Fruit fly (Drosophila melanogaster): Measurements from ENCODE around the gene D12.

The D12 gene

DNA sequence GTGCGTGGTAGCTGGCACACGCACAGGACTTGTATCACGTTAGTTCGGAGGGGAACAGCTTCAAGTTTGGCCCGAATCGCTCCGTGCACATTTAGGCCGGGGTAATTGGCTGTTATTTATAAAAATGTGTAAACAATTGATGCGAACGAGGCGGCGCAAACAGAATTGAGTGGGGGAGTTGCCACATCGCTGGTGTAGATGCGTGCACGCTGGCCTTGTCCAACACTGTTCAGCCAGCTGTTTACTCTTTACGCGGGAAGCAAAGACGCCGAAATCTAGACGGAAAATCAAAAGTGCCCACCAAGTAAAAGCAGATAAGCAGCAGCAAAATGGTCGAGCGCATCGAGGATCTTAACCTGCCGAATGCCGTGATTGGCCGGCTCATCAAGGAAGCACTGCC, at the start of gene D12, which contains the start of gene Chrac-14:
D12 (minus strand) TSS at position 190 of the 400 bp plus-strand sequence.
Chrac-14 (plus strand) TSS at position 230 of the 400 bp plus-strand sequence.
- no peak for TF ChIP-seq noc (tag; optimal IDR thresholded peaks at IDR 0.05)

- TF ChIP-seq noc (tag; optimal IDR thresholded peaks at IDR 0.05): no peak
These were observed 48.4 kb upstream of the D12 start for dm6 chr2L:8485562-8485961.

DNA sequence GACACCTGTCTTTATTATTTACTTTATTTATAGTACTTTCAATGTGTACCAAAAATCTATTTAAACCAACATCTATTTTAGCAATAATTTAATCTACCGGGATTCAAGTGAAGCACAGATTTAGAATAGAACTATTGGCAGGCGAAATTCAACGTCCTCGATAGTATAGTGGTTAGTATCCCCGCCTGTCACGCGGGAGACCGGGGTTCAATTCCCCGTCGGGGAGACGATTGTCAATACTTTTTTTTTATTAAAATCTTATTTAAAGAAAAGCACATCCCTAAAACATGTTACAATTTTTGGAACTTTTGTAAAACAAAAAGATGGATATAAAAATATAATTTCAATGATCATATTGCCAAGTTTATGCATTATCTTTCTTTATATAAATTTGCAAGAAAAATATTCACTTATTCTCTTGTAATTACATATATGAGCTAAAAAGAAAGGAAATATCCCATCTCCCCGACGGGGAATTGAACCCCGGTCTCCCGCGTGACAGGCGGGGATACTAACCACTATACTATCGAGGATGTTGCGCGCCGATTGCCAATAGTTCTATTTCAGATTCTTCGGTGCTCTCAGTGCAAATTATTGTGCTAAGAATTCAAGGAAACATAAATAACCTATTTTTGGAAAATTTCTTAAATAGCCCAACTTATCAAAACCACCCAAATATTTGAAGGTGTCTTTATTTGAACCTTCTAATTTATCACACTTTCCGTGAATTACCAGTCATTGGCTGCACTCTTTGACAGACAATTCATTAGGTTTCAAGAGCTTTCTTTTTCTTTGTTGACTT, 44.7 kb upstream of the D12 start, which contains the start of gene CG43796:
CG43796 (plus strand) TSS at position 752 of the 802 bp plus-strand sequence.
- TF ChIP-seq noc (tag; optimal IDR thresholded peaks at IDR 0.05): no peak

- peak; percentile 3 for TF ChIP-seq noc (tag; optimal IDR thresholded peaks at IDR 0.05)
These were observed 43.7 kb upstream of the D12 start for dm6 chr2L:8480825-8481224.

DNA sequence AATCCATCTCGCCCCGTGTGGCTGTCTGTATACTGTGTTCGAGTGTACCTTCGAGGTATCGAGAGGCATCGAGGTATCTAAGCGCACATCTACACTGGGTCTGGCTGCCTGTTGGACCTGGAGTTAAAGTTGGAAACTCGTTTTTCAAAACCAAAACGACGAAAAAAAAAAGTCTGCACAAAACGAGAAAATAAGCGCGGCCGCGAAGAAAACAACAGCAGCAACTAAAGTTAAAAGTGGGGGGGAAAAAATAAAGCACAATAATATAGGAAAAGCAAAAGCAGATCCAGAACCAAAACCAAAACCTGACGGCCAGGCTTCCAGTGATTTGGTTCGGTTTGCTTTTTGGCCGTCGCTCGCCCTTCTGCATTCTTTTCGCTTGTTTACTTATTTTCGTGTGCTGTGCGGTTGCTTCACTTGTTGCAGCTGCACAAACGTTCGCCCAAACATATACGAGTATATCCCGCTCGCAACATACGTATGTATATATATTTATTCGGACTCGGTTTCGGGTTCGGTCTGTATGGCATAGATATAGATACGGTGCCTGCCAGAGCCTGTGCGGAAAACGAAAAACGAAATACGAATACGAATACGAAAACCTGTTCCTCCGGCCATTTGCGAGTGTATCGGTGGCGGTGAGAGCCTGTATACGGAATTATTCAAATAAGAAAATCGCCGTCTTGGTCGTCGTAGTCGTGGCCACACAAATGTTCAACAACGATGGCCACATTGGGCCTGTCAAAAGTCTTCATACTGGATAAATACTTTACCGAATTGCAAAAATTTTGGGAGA, 41.9 kb upstream of the D12 start:
- TF ChIP-seq noc (tag; optimal IDR thresholded peaks at IDR 0.05): no peak

dm6 chr2L:8478379-8478778, 41.2 kb upstream of the D12 start:
- no peak for TF ChIP-seq noc (tag; optimal IDR thresholded peaks at IDR 0.05)

dm6 chr2L:8477971-8478370, 40.8 kb upstream of the D12 start:
- no peak for TF ChIP-seq noc (tag; optimal IDR thresholded peaks at IDR 0.05)

DNA sequence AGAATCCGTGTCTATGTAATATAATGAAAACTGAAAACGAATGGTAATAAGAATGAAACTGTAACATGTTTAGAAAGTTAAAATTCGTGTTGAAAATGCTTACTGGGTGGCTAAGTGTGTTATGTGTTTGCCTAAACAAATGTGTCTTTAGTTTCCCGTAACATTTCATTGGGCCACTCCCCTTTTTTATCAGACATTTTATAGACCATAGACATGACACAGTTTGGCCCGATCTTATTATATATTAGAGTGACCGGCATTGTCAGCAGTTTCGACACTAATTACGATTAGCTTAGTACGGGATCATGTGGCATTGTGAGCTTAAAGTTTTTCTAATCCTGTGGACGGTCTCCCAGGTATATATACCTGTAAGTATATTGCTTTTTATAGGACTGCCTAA, 39.9 kb upstream of the D12 start, which contains the start of gene CheA29a:
CheA29a (plus strand) TSS at position 301 of the 400 bp plus-strand sequence.
- TF ChIP-seq noc (tag; optimal IDR thresholded peaks at IDR 0.05): no peak

DNA sequence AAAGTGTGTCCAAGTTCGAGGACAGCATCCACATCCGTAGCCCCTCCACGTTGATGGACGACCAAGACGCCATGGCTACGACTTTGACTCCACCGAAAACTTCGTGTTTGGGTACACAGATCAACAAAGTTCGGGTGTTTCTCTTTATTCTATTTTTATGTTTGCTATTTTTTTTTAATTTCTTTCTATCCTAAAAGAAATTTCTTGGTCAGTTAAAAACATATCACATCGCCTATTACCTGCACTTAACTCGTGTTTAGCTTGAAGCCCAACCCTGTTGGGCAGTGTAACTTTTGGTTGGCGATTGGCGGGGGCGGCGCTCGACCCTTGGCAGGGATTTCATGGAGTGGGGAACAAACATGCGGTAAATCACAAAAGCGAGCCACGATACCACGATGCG, 36.3 kb upstream of the D12 start:
- TF ChIP-seq noc (tag; optimal IDR thresholded peaks at IDR 0.05): no peak

dm6 chr2L:8471667-8472066, 34.5 kb upstream of the D12 start:
- TF ChIP-seq noc (tag; optimal IDR thresholded peaks at IDR 0.05): no peak

DNA sequence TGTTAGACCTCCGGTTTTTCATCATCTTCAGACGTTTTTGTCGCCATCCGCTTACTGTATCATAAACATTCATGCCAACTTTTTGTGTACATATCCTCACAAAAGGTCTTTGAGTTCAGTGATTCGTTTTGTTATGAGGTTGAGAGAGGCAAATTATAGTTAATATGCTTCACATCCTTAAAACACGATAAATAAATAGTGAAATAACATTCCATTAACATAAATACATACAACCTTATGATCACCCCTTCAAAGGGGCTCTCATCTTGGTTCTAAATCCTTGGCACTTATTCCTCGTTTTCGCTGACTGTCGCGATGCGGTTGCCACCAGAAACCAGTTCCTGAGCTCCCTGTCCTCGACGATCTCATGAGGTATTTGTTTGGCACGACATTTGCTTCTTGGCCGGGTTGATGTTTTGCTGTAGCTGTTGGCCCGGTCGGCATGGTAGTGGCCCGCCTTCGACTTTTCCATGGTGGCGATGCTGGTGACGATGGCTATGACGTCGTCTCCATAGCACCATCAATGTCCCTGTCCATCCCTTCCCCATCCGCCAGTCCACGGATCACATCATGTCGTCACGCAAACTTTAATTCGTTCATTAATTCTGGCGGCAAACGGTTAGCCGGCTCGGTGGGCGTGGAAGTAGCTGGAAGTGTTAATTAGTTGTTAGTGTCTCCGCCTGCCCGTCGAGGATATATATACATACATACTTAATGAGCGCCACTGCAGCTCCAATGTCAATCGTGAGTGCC, 31.9 kb upstream of the D12 start:
- TF ChIP-seq noc (tag; optimal IDR thresholded peaks at IDR 0.05): no peak

- no peak for TF ChIP-seq noc (tag; optimal IDR thresholded peaks at IDR 0.05)
These were observed 29.5 kb upstream of the D12 start, which contains the start of gene dachs for dm6 chr2L:8466643-8467042. dachs (plus strand) TSS chr2L:8466817.

- TF ChIP-seq noc (tag; optimal IDR thresholded peaks at IDR 0.05): peak; percentile 34
These were observed 27.0 kb upstream of the D12 start, which contains the start of gene prg for dm6 chr2L:8464107-8464582. prg (plus strand) TSS chr2L:8464488.

- TF ChIP-seq noc (tag; optimal IDR thresholded peaks at IDR 0.05): peak; percentile 55
These were observed 26.3 kb upstream of the D12 start, which contains the start of gene Agpat2 for dm6 chr2L:8463144-8464106. Agpat2 (minus strand) TSS chr2L:8463994.

Measured in whole organism, larva.